Worm (Caenorhabditis elegans) whole organism, early embryonic: ENCODE measurements around the gene B0001.7.
"Not testable (repeated sequence)": the region's sequence is repeated elsewhere in the genome, so short reads cannot be mapped to it uniquely, and the experiment has no call there.

Source experiments
- B0310.2 ChIP-seq: sonication (generic microtip); optimal IDR thresholded peaks from 2 replicates; lab custom pipeline; 2016; ENCODE audit warnings: mild to moderate bottlenecking, missing genetic modification characterization, missing compliant biosample characterization
- F13C5.2 ChIP-seq: sonication (generic microtip); optimal IDR thresholded peaks from 2 replicates; lab custom pipeline; 2017; ENCODE audit warnings: mild to moderate bottlenecking, missing genetic modification characterization, inconsistent platforms, missing compliant biosample characterization
- aly-1 ChIP-seq: sonication (generic microtip); optimal IDR thresholded peaks from 2 replicates; lab custom pipeline; 2016; ENCODE audit warnings: missing genetic modification characterization, missing compliant biosample characterization
- ama-1 ChIP-seq: fragments of 150-350 bp; optimal IDR thresholded peaks from 2 replicates; lab custom pipeline; 2014
- ceh-13 ChIP-seq: fragments of 200-800 bp; sonication (Bioruptor generic); optimal IDR thresholded peaks from 2 replicates; lab custom pipeline; 2018; ENCODE audit warnings: mild to moderate bottlenecking, missing genetic modification characterization, missing compliant biosample characterization
- ceh-36 ChIP-seq: sonication (generic microtip); optimal IDR thresholded peaks from 2 replicates; lab custom pipeline; 2016; ENCODE audit warnings: missing genetic modification characterization, inconsistent platforms, missing compliant biosample characterization
- ets-7 ChIP-seq: sonication (generic microtip); optimal IDR thresholded peaks from 2 replicates; lab custom pipeline; 2016; ENCODE audit warnings: missing genotype, missing genetic modification characterization, missing compliant biosample characterization
- flt-1 ChIP-seq: fragments of 200-800 bp; sonication (Bioruptor generic); IDR thresholded peaks from 2 replicates; pipeline ENCODE4 v1.3.6; 2022; ENCODE audit warnings: missing genetic modification characterization, missing compliant biosample characterization
- hmbx-1 ChIP-seq: sonication (generic microtip); optimal IDR thresholded peaks from 2 replicates; lab custom pipeline; 2016; ENCODE audit warnings: mild to moderate bottlenecking, missing genetic modification characterization, missing compliant biosample characterization
- hmg-4 ChIP-seq: fragments of 200-800 bp; sonication (Bioruptor generic); optimal IDR thresholded peaks from 2 replicates; lab custom pipeline; 2018; ENCODE audit warnings: mild to moderate bottlenecking, missing genetic modification characterization, missing compliant biosample characterization
- hnd-1 ChIP-seq: sonication (generic microtip); optimal IDR thresholded peaks from 2 replicates; lab custom pipeline; 2016; ENCODE audit warnings: missing genetic modification characterization, missing compliant biosample characterization
- pes-1 ChIP-seq: fragments of 200-800 bp; sonication (Bioruptor generic); IDR thresholded peaks from 2 replicates; pipeline ENCODE4 v1.3.6; 2022; ENCODE audit warnings: missing genetic modification reagents, missing genetic modification characterization, missing compliant biosample characterization
- scrt-1 ChIP-seq: fragments of 200-800 bp; sonication (Bioruptor generic); IDR thresholded peaks from 2 replicates; pipeline ENCODE4 v1.3.6; 2022; ENCODE audit warnings: missing genetic modification characterization, missing compliant biosample characterization
- sea-1 ChIP-seq: fragments of 200-800 bp; sonication (Bioruptor generic); conservative IDR thresholded peaks from 2 replicates; pipeline ENCODE4 v1.3.6; 2022; ENCODE audit warnings: missing genetic modification characterization, missing compliant biosample characterization
- tbx-11 ChIP-seq: fragments of 200-800 bp; sonication (Bioruptor generic); IDR thresholded peaks from 2 replicates; pipeline ENCODE4 v1.3.6; 2022; ENCODE audit warnings: missing genetic modification characterization, missing compliant biosample characterization
- tbx-37 ChIP-seq: fragments of 200-800 bp; sonication (Bioruptor generic); conservative IDR thresholded peaks from 2 replicates; pipeline ENCODE4 v1.3.6; 2022; ENCODE audit warnings: missing genetic modification reagents, missing genetic modification characterization, missing compliant biosample characterization
- tra-4 ChIP-seq: sonication (generic microtip); optimal IDR thresholded peaks from 2 replicates; lab custom pipeline; 2017; ENCODE audit warnings: missing genetic modification characterization, missing compliant biosample characterization

Gene B0001.7

ce11 chrIV:12143231-12143630, 10.8 kb downstream of the B0001.7 start, which contains the start of gene B0001.5:
B0001.5 (minus strand) TSS chrIV:12143331.
- no peak for TF ChIP-seq tbx-37 (GFP tag; lab: Robert Waterston, UW)

- TF ChIP-seq flt-1 (GFP tag; lab: Robert Waterston, UW): no peak
- no peak for TF ChIP-seq tbx-11
- no peak for TF ChIP-seq ets-7 (tag; lab: Kevin White, UChicago)
- no peak for TF ChIP-seq pes-1
- no peak for TF ChIP-seq hmbx-1 (tag; lab: Kevin White, UChicago)
Observed at ce11 chrIV:12140959-12141358, 13.1 kb downstream of the B0001.7 start, which contains the start of gene B0001.8. B0001.8 (minus strand) TSS chrIV:12141059.

DNA sequence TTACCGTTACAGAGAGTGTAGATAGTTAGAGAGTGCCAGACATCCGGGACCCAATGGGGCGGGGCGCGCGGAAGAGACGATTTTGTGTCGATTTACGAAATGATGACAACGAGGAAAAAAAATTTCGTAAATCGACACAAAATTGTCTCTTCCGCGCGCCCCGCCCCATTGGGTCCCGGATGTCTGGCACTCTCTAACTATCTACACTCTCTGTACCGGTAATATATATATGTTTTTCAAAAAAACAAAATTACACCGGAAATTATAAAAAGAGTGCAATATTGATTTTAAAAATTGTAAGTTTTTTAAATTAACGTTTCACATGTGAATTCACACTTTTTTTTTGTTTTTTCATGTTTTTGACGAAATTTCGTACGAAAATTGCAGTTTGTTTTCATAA, 16.0 kb downstream of the B0001.7 start, which contains the start of gene B0001.4:
TSS of gene B0001.4 (minus strand) at position 101 of the 400 bp plus-strand sequence.
- TF ChIP-seq ama-1 (lab: Kevin White, UChicago); ceh-36; ceh-13 (GFP tag; lab: Kevin White, UChicago): not testable (repeated sequence)

ce11 chrIV:12134991-12135390, 19.1 kb downstream of the B0001.7 start:
- TF ChIP-seq ceh-13 (GFP tag; lab: Kevin White, UChicago) (no peak), F13C5.2 (tag; lab: Kevin White, UChicago) (no peak), ets-7 (tag; lab: Kevin White, UChicago) (no peak), flt-1 (GFP tag; lab: Robert Waterston, UW) (no peak), sea-1 (GFP tag; lab: Robert Waterston, UW) (no peak), hnd-1 (no peak), aly-1 (tag; lab: Kevin White, UChicago) (no peak), hmbx-1 (tag; lab: Kevin White, UChicago) (no peak), tra-4 (tag; lab: Kevin White, UChicago) (no peak), ama-1 (lab: Kevin White, UChicago) (no peak), scrt-1 (GFP tag; lab: Robert Waterston, UW) (no peak), tbx-37 (GFP tag; lab: Robert Waterston, UW) (no peak)

ce11 chrIV:12133776-12134175, 20.3 kb downstream of the B0001.7 start:
- TF ChIP-seq hmg-4 (GFP tag; lab: Kevin White, UChicago): no peak
- TF ChIP-seq scrt-1 (GFP tag; lab: Robert Waterston, UW): no peak
- TF ChIP-seq ceh-13 (GFP tag; lab: Kevin White, UChicago): no peak
- TF ChIP-seq sea-1 (GFP tag; lab: Robert Waterston, UW): no peak
- no peak for TF ChIP-seq tbx-37 (GFP tag; lab: Robert Waterston, UW)

DNA sequence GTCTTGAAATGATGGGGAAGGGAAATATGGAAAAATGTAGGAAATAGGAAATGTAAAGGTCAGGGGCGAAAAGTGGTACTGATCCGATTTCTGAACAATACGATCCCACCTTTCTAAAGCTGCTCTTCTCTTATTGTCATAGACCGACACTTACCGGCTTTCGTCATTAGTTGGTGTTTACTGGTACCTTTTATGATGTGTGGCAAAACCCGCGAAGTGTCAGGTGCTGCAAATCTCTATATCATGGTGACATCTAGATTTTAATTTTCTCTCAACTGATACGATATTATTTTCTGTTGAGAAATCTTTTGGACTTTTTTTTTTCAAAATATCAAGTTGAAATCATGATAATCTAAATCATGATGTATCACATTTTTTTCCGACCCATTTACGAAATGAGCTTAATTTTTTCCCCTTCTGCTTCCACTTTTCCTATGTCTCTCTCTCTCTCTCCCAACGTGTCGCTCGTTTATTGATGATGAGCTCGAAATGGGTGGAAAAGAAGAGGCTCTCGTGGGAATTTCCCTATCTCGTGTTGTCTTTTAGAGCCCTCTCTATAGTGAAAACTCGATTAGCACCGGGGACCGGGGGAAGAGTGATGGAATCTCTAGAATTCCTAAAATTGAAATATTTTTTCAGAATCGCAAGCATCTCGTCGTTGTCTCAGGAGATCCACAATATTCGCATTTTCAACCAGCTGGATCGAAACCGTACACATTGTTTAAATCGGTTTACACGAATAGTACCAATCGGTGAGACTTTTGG, 22.6 kb downstream of the B0001.7 start:
- TF ChIP-seq ceh-13 (GFP tag; lab: Kevin White, UChicago) (no peak), hmg-4 (GFP tag; lab: Kevin White, UChicago) (no peak), hmbx-1 (tag; lab: Kevin White, UChicago) (no peak), F13C5.2 (tag; lab: Kevin White, UChicago) (no peak), tra-4 (tag; lab: Kevin White, UChicago) (no peak), B0310.2 (tag; lab: Kevin White, UChicago) (no peak), tbx-37 (GFP tag; lab: Robert Waterston, UW) (no peak), ets-7 (tag; lab: Kevin White, UChicago) (no peak), tbx-11 (no peak), pes-1 (no peak), flt-1 (GFP tag; lab: Robert Waterston, UW) (no peak), ceh-36 (no peak), sea-1 (GFP tag; lab: Robert Waterston, UW) (no peak), ama-1 (lab: Kevin White, UChicago) (no peak), scrt-1 (GFP tag; lab: Robert Waterston, UW) (no peak)

DNA sequence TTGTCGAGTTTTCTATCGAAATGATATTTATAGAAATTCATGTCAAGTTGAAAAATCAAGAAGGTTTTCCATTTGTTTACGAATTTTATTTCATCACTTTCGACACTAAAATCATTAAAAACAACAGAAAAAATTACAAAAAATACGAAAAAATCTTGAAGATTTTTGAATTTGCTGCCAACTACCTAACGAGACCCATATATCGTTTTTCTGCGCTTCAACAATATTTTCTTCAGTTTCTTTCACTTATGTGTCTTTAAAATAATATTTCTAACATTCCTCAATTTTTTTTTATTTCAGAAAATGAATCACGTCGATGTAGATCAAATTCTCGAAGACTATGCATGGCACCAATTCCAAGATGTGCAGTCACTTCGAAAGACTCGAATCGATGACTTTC, 24.8 kb downstream of the B0001.7 start, which contains the start of gene lin-24:
TSS of gene lin-24 (plus strand) at position 301 of the 400 bp plus-strand sequence.
- TF ChIP-seq ama-1 (lab: Kevin White, UChicago) (no peak), hmg-4 (GFP tag; lab: Kevin White, UChicago) (no peak), aly-1 (tag; lab: Kevin White, UChicago) (no peak), sea-1 (GFP tag; lab: Robert Waterston, UW) (no peak), F13C5.2 (tag; lab: Kevin White, UChicago) (no peak), B0310.2 (tag; lab: Kevin White, UChicago) (no peak), pes-1 (no peak)

DNA sequence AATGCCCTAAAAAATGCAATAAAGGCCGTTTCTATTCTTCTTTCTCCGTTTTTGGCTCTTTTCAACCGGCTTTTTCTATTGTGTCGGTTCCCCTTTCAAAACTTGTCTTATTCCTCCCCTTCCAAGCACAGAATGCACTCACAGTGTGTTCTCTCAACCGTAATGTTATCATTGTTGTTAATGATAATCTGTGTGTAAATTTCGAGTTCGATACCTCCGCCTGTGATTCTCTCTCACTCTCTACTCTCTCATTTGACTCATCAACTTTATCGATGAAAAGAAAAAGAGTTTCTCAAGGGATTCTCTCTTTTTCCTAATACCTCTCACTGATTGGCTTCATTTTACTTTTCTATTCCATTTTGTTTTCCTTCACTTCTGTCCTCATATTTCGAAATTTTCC, 25.3 kb downstream of the B0001.7 start:
- TF ChIP-seq ceh-36: no peak
- TF ChIP-seq scrt-1 (GFP tag; lab: Robert Waterston, UW): no peak
- TF ChIP-seq tbx-11: no peak
- TF ChIP-seq F13C5.2 (tag; lab: Kevin White, UChicago): no peak
- no peak for TF ChIP-seq tra-4 (tag; lab: Kevin White, UChicago)
- no peak for TF ChIP-seq pes-1
- no peak for TF ChIP-seq aly-1 (tag; lab: Kevin White, UChicago)
- no peak for TF ChIP-seq flt-1 (GFP tag; lab: Robert Waterston, UW)
- TF ChIP-seq tbx-37 (GFP tag; lab: Robert Waterston, UW): no peak
- no peak for TF ChIP-seq hmg-4 (GFP tag; lab: Kevin White, UChicago)
- TF ChIP-seq B0310.2 (tag; lab: Kevin White, UChicago): no peak
- TF ChIP-seq ets-7 (tag; lab: Kevin White, UChicago): no peak
- TF ChIP-seq hmbx-1 (tag; lab: Kevin White, UChicago): no peak
- TF ChIP-seq ceh-13 (GFP tag; lab: Kevin White, UChicago): no peak
- TF ChIP-seq hnd-1: no peak
- TF ChIP-seq sea-1 (GFP tag; lab: Robert Waterston, UW): no peak
- no peak for TF ChIP-seq ama-1 (lab: Kevin White, UChicago)
